Fruit fly (Drosophila melanogaster) whole organism: ENCODE data around the gene Kah.
A peak's percentile ranks its signal among the peaks of the same experiment; 100 is the strongest.

ENCODE experiments used
- CG8478 ChIP-seq: fragments of >200 bp; optimal IDR thresholded peaks from 2 replicates; lab custom pipeline; 2018; ENCODE audit warnings: inconsistent platforms
- Dll ChIP-seq: fragments of >200 bp; optimal IDR thresholded peaks from 2 replicates; lab custom pipeline; 2017
- EcR ChIP-seq, 2 experiments: fragments of >200 bp; optimal IDR thresholded peaks; 2 replicates each; lab custom pipeline; 2017; ENCODE audit warnings: missing biosample characterization in 2 of 2, missing genetic modification characterization in 2 of 2, missing genetic modification reagents in 2 of 2
- pan ChIP-seq: fragments of >200 bp; optimal IDR thresholded peaks from 2 replicates; lab custom pipeline; 2017
- psq ChIP-seq: fragments of >200 bp; optimal IDR thresholded peaks from 2 replicates; lab custom pipeline; 2017
- usp ChIP-seq: fragments of >200 bp; optimal IDR thresholded peaks from 2 replicates; lab custom pipeline; 2017; ENCODE audit warnings: missing biosample characterization, missing genetic modification characterization, mixed read lengths

Gene Kah

DNA sequence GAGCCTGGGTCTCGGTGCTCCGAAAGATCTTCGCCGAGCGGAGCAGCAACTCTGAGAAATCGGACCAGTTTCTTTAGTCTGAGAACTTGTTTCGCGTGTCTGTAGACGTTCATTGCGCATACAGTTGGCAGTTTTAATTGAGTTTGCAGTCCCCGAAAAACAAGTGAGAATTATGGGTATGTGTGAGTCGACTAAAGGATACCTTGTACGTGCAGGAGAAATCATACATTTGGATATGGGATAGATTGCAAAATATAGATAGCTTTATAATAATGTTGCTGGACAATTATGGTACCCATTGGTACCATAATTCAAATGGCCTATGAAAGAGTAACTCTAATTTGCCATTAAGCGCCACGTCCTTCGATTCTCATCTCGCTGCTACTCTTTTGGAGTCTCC, 36.6 kb downstream of the Kah start:
- no peak for TF ChIP-seq CG8478 (lab: Kevin White, UChicago)
- no peak for TF ChIP-seq Dll
- peak; percentile 91 for TF ChIP-seq pan (lab: Kevin White, UChicago)
- no peak for TF ChIP-seq EcR (GFP tag; optimal IDR thresholded peaks at IDR 0.05; lab: Kevin White, UChicago)
- TF ChIP-seq usp (GFP tag; lab: Kevin White, UChicago) = no peak
- no peak for TF ChIP-seq psq (lab: Kevin White, UChicago)

DNA sequence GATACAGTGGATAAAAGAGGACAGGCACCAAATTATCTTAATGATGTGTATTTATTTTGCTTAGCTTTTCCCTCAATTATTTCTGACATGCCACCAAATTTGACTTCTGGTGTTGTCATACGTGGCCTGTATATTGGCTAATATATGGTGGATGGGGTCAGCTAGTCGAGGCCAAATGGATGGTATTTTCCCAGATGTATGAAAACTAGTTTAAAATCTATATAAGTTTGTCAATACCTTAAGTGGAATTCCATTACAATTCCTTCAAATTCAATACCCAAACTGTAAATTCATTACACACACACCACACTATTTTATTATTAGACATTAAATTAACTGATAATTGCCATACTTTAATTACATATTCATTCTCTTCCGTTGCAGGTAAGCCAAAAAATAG, 37.2 kb downstream of the Kah start:
- TF ChIP-seq pan (lab: Kevin White, UChicago) = no peak
- TF ChIP-seq usp (GFP tag; lab: Kevin White, UChicago) = no peak
- no peak for TF ChIP-seq CG8478 (lab: Kevin White, UChicago)
- TF ChIP-seq psq (lab: Kevin White, UChicago) = no peak
- no peak for TF ChIP-seq Dll
- no peak for TF ChIP-seq EcR (GFP tag; optimal IDR thresholded peaks at IDR 0.05; lab: Kevin White, UChicago)

DNA sequence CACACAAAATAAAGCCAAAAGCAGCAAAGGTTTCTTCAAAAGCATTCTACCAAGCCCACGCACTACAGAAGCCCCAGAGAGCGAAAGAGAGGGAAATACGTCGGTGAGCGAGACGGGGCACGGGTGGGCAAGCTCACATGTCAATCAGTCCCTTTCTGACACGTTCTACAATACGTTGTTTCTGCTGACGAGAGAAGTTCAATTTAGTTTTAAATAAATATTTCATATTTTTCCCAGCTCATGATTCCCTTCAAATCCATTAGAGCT, 38.3 kb downstream of the Kah start:
- TF ChIP-seq Dll = no peak
- no peak for TF ChIP-seq pan (lab: Kevin White, UChicago)
- TF ChIP-seq usp (GFP tag; lab: Kevin White, UChicago) = no peak
- TF ChIP-seq psq (lab: Kevin White, UChicago) = no peak
- TF ChIP-seq EcR (GFP tag; optimal IDR thresholded peaks at IDR 0.05; lab: Kevin White, UChicago) = no peak
- TF ChIP-seq CG8478 (lab: Kevin White, UChicago) = no peak

- TF ChIP-seq psq (lab: Kevin White, UChicago) (no peak), EcR (GFP tag; optimal IDR thresholded peaks at IDR 0.05; lab: Kevin White, UChicago) (peak in 1 of 2 experiments; percentile 3)
Observed at dm6 chr3L:550082-550827, 38.8 kb downstream of the Kah start.

dm6 chr3L:548304-549198, 40.5 kb downstream of the Kah start:
- TF ChIP-seq Dll (no peak), psq (lab: Kevin White, UChicago) (no peak), EcR (GFP tag; optimal IDR thresholded peaks at IDR 0.05; lab: Kevin White, UChicago) (no peak), CG8478 (lab: Kevin White, UChicago) (no peak), pan (lab: Kevin White, UChicago) (no peak), usp (GFP tag; lab: Kevin White, UChicago) (no peak)

dm6 chr3L:546819-547441, 42.1 kb downstream of the Kah start:
- TF ChIP-seq Dll (no peak), usp (GFP tag; lab: Kevin White, UChicago) (no peak)

DNA sequence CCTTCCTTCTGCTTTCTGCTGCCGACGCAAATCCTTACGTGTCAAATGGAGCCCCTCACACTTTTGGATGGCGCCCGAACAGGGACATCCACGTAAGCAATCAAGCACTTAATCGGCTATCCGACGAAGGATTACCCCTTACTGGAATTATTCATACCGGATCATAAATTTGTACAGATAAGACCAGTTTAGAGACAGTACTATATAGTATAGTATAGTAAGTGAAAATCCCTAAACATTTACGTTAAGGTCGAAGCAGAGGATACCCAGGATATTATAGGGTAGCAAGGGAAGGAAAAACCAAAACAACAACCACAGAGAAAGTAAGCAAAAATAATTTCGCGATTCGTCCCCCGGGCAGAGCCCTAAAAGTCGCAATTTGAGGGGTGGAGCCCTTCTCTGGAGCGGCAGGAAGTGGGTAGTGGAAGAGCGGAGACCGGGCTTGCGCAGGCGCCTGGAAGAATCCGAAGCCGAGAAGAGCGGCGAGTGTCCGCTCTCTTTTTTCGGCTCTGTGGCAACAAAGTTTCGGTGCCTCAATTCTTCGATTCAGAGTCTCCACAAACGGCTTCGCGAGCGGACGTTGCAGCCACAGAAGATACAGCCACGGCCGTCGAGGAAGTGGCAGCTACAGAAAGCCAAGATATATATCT, 43.4 kb downstream of the Kah start:
- peak; percentile 83 for TF ChIP-seq pan (lab: Kevin White, UChicago)
- no peak for TF ChIP-seq usp (GFP tag; lab: Kevin White, UChicago)

- TF ChIP-seq psq (lab: Kevin White, UChicago) (no peak), usp (GFP tag; lab: Kevin White, UChicago) (no peak), CG8478 (lab: Kevin White, UChicago) (no peak), pan (lab: Kevin White, UChicago) (peak; percentile 61)
Observed at dm6 chr3L:544203-544602, 44.9 kb downstream of the Kah start.

DNA sequence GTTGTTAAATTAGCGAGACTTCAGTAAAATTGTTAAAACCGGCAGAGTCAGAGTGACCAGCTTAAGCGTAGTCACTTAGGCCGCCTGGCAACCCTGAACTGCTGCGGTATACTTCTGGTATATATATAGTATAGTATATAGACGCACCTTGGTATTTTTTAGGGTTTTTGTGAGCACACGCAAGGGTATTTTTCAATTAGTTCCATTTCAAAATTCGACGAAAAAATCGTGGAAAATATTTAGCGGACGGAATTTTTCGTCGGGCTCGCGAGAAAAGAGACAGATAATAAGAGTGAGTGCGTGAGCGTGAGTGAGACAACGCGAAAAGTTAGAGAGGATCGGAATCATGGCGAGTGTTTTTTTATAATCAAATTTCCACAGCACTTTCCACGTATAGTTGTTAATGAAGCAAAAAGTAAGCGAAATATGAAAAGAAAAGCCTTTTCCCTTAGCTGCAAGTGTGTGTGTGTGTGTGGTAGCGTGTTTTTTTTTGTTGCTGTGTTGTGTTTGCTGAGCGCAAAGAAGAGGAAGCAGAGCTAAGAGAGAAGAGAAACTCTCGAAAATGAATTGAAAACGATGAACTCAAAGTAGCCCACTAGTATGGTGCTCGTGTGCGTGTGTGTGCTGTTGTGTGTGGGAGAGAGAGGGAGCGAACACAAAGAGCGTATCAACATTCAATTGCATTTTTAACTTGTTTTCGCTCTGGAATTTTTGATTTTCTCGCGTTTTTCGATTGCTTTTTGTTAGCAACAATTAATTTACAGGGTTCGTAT, 46.0 kb downstream of the Kah start, which contains the start of the genes Cypl and Hipk:
Gene Cypl, minus strand, starts transcription at position 69 of the 773 bp plus-strand sequence.
Gene Hipk, plus strand, starts transcription at position 198 of the 773 bp plus-strand sequence.
- TF ChIP-seq psq (lab: Kevin White, UChicago) = no peak
- peak in 1 of 2 experiments; percentile 12 for TF ChIP-seq EcR (GFP tag; optimal IDR thresholded peaks at IDR 0.05; lab: Kevin White, UChicago)
- TF ChIP-seq Dll = peak; percentile 80
- TF ChIP-seq pan (lab: Kevin White, UChicago) = no peak
- peak; percentile 18 for TF ChIP-seq CG8478 (lab: Kevin White, UChicago)
- no peak for TF ChIP-seq usp (GFP tag; lab: Kevin White, UChicago)

DNA sequence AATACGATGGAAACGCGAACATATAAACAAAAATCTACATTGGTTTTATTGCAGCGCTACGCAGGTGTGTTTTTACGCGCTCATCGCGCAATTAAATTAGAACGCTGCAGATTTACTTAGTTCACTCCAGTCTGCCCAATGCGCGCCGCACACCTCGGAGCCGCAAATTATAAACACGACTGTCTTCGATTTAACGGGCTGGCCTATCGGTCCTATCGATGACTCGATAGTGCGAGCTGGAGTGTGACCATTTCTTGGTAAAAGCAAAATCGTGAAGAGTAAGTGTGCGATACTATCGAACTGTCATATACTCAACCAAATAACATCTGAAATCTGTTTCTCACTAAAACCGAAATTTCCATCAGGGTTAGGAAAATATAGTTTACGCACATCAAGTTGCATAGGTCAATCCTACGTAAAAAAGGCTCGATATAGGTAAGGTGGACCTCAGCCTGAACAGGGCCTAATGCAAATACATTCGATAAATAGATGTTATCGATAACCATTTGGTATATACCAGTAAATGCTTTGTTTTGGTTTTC, 48.6 kb downstream of the Kah start, which contains the start of the genes klar and BORCS6:
Gene klar, minus strand, starts transcription at position 183 of the 542 bp plus-strand sequence.
Gene BORCS6, plus strand, starts transcription at position 420 of the 542 bp plus-strand sequence.
- TF ChIP-seq usp (GFP tag; lab: Kevin White, UChicago) (no peak), CG8478 (lab: Kevin White, UChicago) (no peak), Dll (no peak), EcR (GFP tag; optimal IDR thresholded peaks at IDR 0.05; lab: Kevin White, UChicago) (peak in 1 of 2 experiments; percentile 2)

DNA sequence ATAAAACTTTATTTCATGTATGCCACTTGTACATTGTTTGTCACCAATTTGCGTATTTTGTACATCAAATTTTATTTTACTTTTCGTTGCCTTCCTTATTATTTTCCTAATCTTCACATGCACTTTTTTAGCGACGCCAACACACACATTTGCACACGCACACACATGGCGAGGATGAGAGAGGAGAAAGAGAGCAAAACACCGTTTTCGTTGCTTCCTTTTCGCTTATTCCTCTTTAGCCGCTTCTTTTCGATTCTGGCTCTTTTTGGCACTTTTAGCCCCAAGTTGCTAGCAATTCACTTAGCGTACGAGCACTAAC, 49.0 kb downstream of the Kah start:
- no peak for TF ChIP-seq pan (lab: Kevin White, UChicago)
- no peak for TF ChIP-seq EcR (GFP tag; optimal IDR thresholded peaks at IDR 0.05; lab: Kevin White, UChicago)
- no peak for TF ChIP-seq CG8478 (lab: Kevin White, UChicago)
- TF ChIP-seq usp (GFP tag; lab: Kevin White, UChicago) = no peak
- TF ChIP-seq psq (lab: Kevin White, UChicago) = no peak
- no peak for TF ChIP-seq Dll
